ENCODE assay signal across 3 worm cellular contexts in the genomic region with DNA sequence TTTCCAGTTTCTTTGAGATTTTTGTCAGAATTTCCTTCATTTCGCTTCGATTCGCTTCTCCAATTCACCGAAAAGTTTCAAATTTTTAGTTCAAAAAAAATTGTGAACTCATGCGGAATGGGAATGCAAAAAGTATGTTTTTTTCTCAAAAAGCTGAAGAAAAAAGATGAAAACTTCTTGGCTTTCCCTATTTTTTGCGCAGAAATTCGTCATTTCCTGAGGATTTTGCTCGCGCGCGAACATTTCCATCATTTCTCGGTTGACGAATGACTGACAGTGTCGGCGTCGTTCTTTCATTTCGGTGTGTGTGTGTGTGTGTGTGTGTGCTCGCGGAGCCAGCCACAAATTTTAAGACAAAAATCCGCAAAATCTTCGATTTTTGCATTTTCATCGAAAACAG.
A peak's percentile ranks its signal among the peaks of the same experiment; 100 is the strongest.
TF ChIP-seq lines count a peak whose summit lies in the region.

No protein-coding gene starts in this region.

TF ChIP-seq in whole organism, L2 larva, 48 proteins besides CTCF, POLR2A, EP300 and RAD21:
- TF ChIP-seq unc-55 (GFP tag; optimal IDR thresholded peaks at IDR 0.05; lab: Kevin White, UChicago) (peak; percentile 70), sem-4 (tag; optimal IDR thresholded peaks at IDR 0.05; lab: Kevin White, UChicago) (no peak), ceh-16 (tag; optimal IDR thresholded peaks at IDR 0.05; lab: Kevin White, UChicago) (no peak), peb-1 (tag; optimal IDR thresholded peaks at IDR 0.05; lab: Kevin White, UChicago) (no peak)

TF ChIP-seq in whole organism, L3 larva, 47 proteins besides CTCF, POLR2A, EP300 and RAD21:
- TF ChIP-seq nhr-237 (tag; optimal IDR thresholded peaks at IDR 0.05; lab: Kevin White, UChicago) (no peak), snpc-4 (tag; optimal IDR thresholded peaks at IDR 0.05; lab: Kevin White, UChicago) (no peak), nhr-76 (tag; optimal IDR thresholded peaks at IDR 0.05; lab: Kevin White, UChicago) (no peak), skn-1 (tag; optimal IDR thresholded peaks at IDR 0.05; lab: Kevin White, UChicago) (no peak), nhr-23 (tag; optimal IDR thresholded peaks at IDR 0.05; lab: Kevin White, UChicago) (no peak), unc-62 (GFP tag; optimal IDR thresholded peaks at IDR 0.05; lab: Kevin White, UChicago) (peak; percentile 38), lin-39 (tag; optimal IDR thresholded peaks at IDR 0.05; lab: Kevin White, UChicago) (peak; percentile 8), daf-12 (tag; optimal IDR thresholded peaks at IDR 0.05; lab: Kevin White, UChicago) (no peak), nhr-28 (tag; optimal IDR thresholded peaks at IDR 0.05; lab: Kevin White, UChicago) (no peak)

TF ChIP-seq in whole organism, L4 larva, 104 proteins besides CTCF, POLR2A, EP300 and RAD21:
- TF ChIP-seq ceh-20 (GFP tag; IDR thresholded peaks at IDR 0.05; lab: Robert Waterston, UW) (peak; percentile 63; the same call in 1 of the 2 replicates), ceh-44 (GFP tag; IDR thresholded peaks at IDR 0.05; lab: Robert Waterston, UW) (no peak), Y75B8A.6 (GFP tag; IDR thresholded peaks at IDR 0.05; lab: Robert Waterston, UW) (no peak), vab-7 (GFP tag; IDR thresholded peaks at IDR 0.05; lab: Robert Waterston, UW) (0 out of 2 replicates have a peak, but pooled peaks have one; percentile 10), ztf-7 (tag; optimal IDR thresholded peaks at IDR 0.05; lab: Kevin White, UChicago) (no peak), egl-27 (tag; optimal IDR thresholded peaks at IDR 0.05; lab: Kevin White, UChicago) (no peak), nhr-25 (tag; optimal IDR thresholded peaks at IDR 0.05; lab: Kevin White, UChicago; ENCODE audit: borderline replicate concordance, insufficient read depth) (no peak), snpc-4 (tag; optimal IDR thresholded peaks at IDR 0.05; lab: Kevin White, UChicago) (no peak), lir-3 (tag; optimal IDR thresholded peaks at IDR 0.05; lab: Kevin White, UChicago) (no peak), attf-4 (tag; optimal IDR thresholded peaks at IDR 0.05; lab: Kevin White, UChicago) (no peak), ZK546.5 (tag; optimal IDR thresholded peaks at IDR 0.05; lab: Kevin White, UChicago) (no peak), nhr-48 (tag; optimal IDR thresholded peaks at IDR 0.05; lab: Kevin White, UChicago) (no peak), hlh-11 (tag; optimal IDR thresholded peaks at IDR 0.05; lab: Kevin White, UChicago) (no peak)
